Fruit fly (Drosophila melanogaster): ENCODE data around the gene ldd.

DNA sequence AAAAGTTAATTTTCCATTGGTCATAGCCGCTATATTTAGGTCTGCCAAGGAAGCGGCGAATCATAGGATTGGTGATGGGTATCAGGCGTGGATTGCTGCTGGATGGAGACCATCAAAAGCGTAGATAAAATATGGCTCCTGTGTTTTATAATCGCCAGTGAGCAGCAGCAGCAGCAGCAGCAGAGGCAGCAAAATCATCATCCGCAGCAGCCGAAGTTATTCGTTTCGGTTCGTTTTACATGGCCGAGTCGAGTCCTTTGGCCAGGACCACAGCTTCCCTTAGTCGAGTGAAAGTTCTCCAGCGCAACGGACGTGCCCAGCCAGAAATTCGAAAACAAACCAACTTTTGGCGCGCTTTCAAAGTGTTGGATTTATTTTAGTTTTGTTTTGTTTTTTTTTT lies 29.9 kb upstream of the ldd start, which contains the start of gene stg1:
- TF ChIP-seq Hr4 (GFP tag; optimal IDR thresholded peaks at IDR 0.05) (no peak), Sox102F (GFP tag; optimal IDR thresholded peaks at IDR 0.05) (no peak), CG6163 (GFP tag; IDR thresholded peaks at IDR 0.05) (no peak), ss (GFP tag; optimal IDR thresholded peaks at IDR 0.05) (no peak), achi (GFP tag; optimal IDR thresholded peaks at IDR 0.05) (no peak), Met (GFP tag; optimal IDR thresholded peaks at IDR 0.05) (no peak), CG3032 (tag; optimal IDR thresholded peaks at IDR 0.05) (no peak), dsx (GFP tag; optimal IDR thresholded peaks at IDR 0.05; ENCODE audit: poor library complexity, severe bottlenecking) (no peak), CG8319 (GFP tag; optimal IDR thresholded peaks at IDR 0.05) (no peak), Sox15 (GFP tag; optimal IDR thresholded peaks at IDR 0.05) (no peak), CG6792 (GFP tag; optimal IDR thresholded peaks at IDR 0.05) (no peak), CG15336 (GFP tag; IDR thresholded peaks at IDR 0.05) (no peak), salr (GFP tag; optimal IDR thresholded peaks at IDR 0.05) (no peak)

Measured in whole organism, prepupa.